Worm (Caenorhabditis elegans) whole organism, young adult: ENCODE measurements around the gene nucb-1.

Experiments used
- B0035.1 ChIP-seq: sonication (generic microtip); optimal IDR thresholded peaks from 2 replicates; lab custom pipeline; 2016; ENCODE audit warnings: missing genetic modification characterization, mild to moderate bottlenecking, missing compliant biosample characterization, missing genotype, missing genetic modification reagents
- F23B12.7 ChIP-seq: sonication (generic microtip); optimal IDR thresholded peaks from 2 replicates; lab custom pipeline; 2017; ENCODE audit warnings: missing genetic modification characterization, mild to moderate bottlenecking, missing compliant biosample characterization, antibody characterized with exemption, moderate library complexity; ENCODE audit not compliant: insufficient read depth
- F33H1.4 ChIP-seq: fragments of 200-800 bp; sonication (Bioruptor generic); IDR thresholded peaks from 2 replicates; pipeline ENCODE4 v1.3.6; 2022; ENCODE audit warnings: missing genetic modification reagents, missing genetic modification characterization, missing compliant biosample characterization
- F39B2.1 ChIP-seq: fragments of 200-800 bp; sonication (Bioruptor generic); IDR thresholded peaks from 2 replicates; pipeline ENCODE4 v1.3.6; 2022; ENCODE audit warnings: missing genetic modification reagents, missing genetic modification characterization, missing compliant biosample characterization
- F49E8.2 ChIP-seq: sonication (generic microtip); optimal IDR thresholded peaks from 3 replicates; lab custom pipeline; 2017; ENCODE audit warnings: missing genetic modification characterization, mild to moderate bottlenecking, missing compliant biosample characterization, antibody characterized with exemption, moderate library complexity; ENCODE audit not compliant: insufficient read depth
- F57C9.4 ChIP-seq: sonication (generic microtip); optimal IDR thresholded peaks from 2 replicates; lab custom pipeline; 2017; ENCODE audit warnings: mild to moderate bottlenecking, missing genetic modification characterization, missing compliant biosample characterization
- K12H6.12 ChIP-seq: fragments of 200-800 bp; sonication (Bioruptor generic); optimal IDR thresholded peaks from 2 replicates; lab custom pipeline; 2018; ENCODE audit warnings: mild to moderate bottlenecking, missing genetic modification characterization, missing compliant biosample characterization
- T26A5.8 ChIP-seq: sonication (generic microtip); optimal IDR thresholded peaks from 2 replicates; lab custom pipeline; 2016; ENCODE audit warnings: missing genetic modification characterization, missing compliant biosample characterization
- Y53G8AR.9 ChIP-seq: fragments of 200-800 bp; sonication (Bioruptor generic); conservative IDR thresholded peaks from 2 replicates; pipeline ENCODE4 v1.3.6; 2022; ENCODE audit warnings: missing genetic modification reagents, missing genetic modification characterization, missing compliant biosample characterization
- atf-7 ChIP-seq: sonication (generic microtip); optimal IDR thresholded peaks from 2 replicates; lab custom pipeline; 2017; ENCODE audit warnings: mild to moderate bottlenecking, missing genetic modification characterization, missing compliant biosample characterization
- athp-1 ChIP-seq: sonication (generic microtip); optimal IDR thresholded peaks from 2 replicates; lab custom pipeline; 2017; ENCODE audit warnings: mild to moderate bottlenecking, missing genetic modification characterization, missing compliant biosample characterization
- attf-3 ChIP-seq: fragments of 200-800 bp; sonication (Bioruptor generic); conservative IDR thresholded peaks from 2 replicates; pipeline ENCODE4 v1.3.6; 2022; ENCODE audit warnings: missing genetic modification reagents, missing genetic modification characterization, missing compliant biosample characterization
- attf-6 ChIP-seq: fragments of 200-800 bp; sonication (Bioruptor generic); IDR thresholded peaks from 2 replicates; pipeline ENCODE4 v1.3.6; 2022; ENCODE audit warnings: missing genetic modification reagents, missing genetic modification characterization, missing compliant biosample characterization
- bed-1 ChIP-seq: fragments of 200-800 bp; sonication (Bioruptor generic); IDR thresholded peaks from 2 replicates; pipeline ENCODE4 v1.3.6; 2022; ENCODE audit warnings: missing genetic modification reagents, missing genetic modification characterization, missing compliant biosample characterization
- bed-2 ChIP-seq: fragments of 200-800 bp; sonication (Bioruptor generic); IDR thresholded peaks from 2 replicates; pipeline ENCODE4 v1.3.6; 2022; ENCODE audit warnings: missing genetic modification reagents, missing genetic modification characterization, missing compliant biosample characterization
- ccch-3 ChIP-seq: fragments of 200-800 bp; sonication (Bioruptor generic); optimal IDR thresholded peaks from 2 replicates; lab custom pipeline; 2018; ENCODE audit warnings: mild to moderate bottlenecking, missing genetic modification characterization, missing compliant biosample characterization
- cebp-1 ChIP-seq, 2 experiments: fragments of 200-800 bp in 1 of 2; sonication (Bioruptor generic) in 1 of 2; sonication (generic microtip) in 1 of 2; IDR thresholded peaks in 1 of 2; optimal IDR thresholded peaks in 1 of 2; 2 replicates each; pipeline versions ENCODE4 v1.3.6 to Lab custom; 2017 to 2022; ENCODE audit warnings: missing compliant biosample characterization in 2 of 2, missing genetic modification characterization in 2 of 2, mild to moderate bottlenecking in 1 of 2, missing genetic modification reagents in 1 of 2, moderate library complexity in 1 of 2
- cebp-2 ChIP-seq: fragments of 200-800 bp; sonication (Bioruptor generic); IDR thresholded peaks from 2 replicates; pipeline ENCODE4 v1.3.6; 2022; ENCODE audit warnings: missing genetic modification characterization, missing compliant biosample characterization
- ceh-100 ChIP-seq: fragments of 200-800 bp; sonication (Bioruptor generic); IDR thresholded peaks from 2 replicates; pipeline ENCODE4 v1.3.6; 2022; ENCODE audit warnings: missing genetic modification reagents, missing genetic modification characterization, missing compliant biosample characterization
- dox-1 ChIP-seq: fragments of 200-800 bp; sonication (Bioruptor generic); IDR thresholded peaks from 2 replicates; pipeline ENCODE4 v1.3.6; 2022; ENCODE audit warnings: missing genetic modification reagents, missing genetic modification characterization, missing compliant biosample characterization
- dpff-1 ChIP-seq: sonication (generic microtip); optimal IDR thresholded peaks from 2 replicates; lab custom pipeline; 2017; ENCODE audit warnings: mild to moderate bottlenecking, missing genetic modification characterization, missing compliant biosample characterization
- gei-17 ChIP-seq: fragments of 200-800 bp; sonication (Bioruptor generic); optimal IDR thresholded peaks from 2 replicates; lab custom pipeline; 2018; ENCODE audit warnings: mild to moderate bottlenecking, missing genetic modification characterization, missing compliant biosample characterization
- hlh-26 ChIP-seq: fragments of 200-800 bp; sonication (Bioruptor generic); conservative IDR thresholded peaks from 2 replicates; pipeline ENCODE4 v1.3.6; 2022; ENCODE audit warnings: missing genetic modification reagents, missing genetic modification characterization, missing compliant biosample characterization
- lin-26 ChIP-seq: fragments of 200-800 bp; sonication (Bioruptor generic); IDR thresholded peaks from 2 replicates; pipeline ENCODE4 v1.3.6; 2022; ENCODE audit warnings: missing genetic modification reagents, missing genetic modification characterization, missing compliant biosample characterization
- madf-3 ChIP-seq: fragments of 200-800 bp; sonication (Bioruptor generic); IDR thresholded peaks from 2 replicates; pipeline ENCODE4 v1.3.6; 2022; ENCODE audit warnings: missing genetic modification reagents, missing genetic modification characterization, missing compliant biosample characterization
- madf-6 ChIP-seq: fragments of 200-800 bp; sonication (Bioruptor generic); IDR thresholded peaks from 2 replicates; pipeline ENCODE4 v1.3.6; 2022; ENCODE audit warnings: missing genetic modification reagents, missing genetic modification characterization, missing compliant biosample characterization
- mxl-1 ChIP-seq: sonication (generic microtip); optimal IDR thresholded peaks from 2 replicates; lab custom pipeline; 2016; ENCODE audit warnings: missing genetic modification characterization, missing compliant biosample characterization
- nfya-1 ChIP-seq: sonication (generic microtip); optimal IDR thresholded peaks from 2 replicates; lab custom pipeline; 2017; ENCODE audit warnings: antibody characterized with exemption, missing compliant biosample characterization, missing genetic modification characterization, borderline replicate concordance; ENCODE audit not compliant: insufficient read depth
- nhr-179 ChIP-seq: sonication (generic microtip); optimal IDR thresholded peaks from 2 replicates; lab custom pipeline; 2016; ENCODE audit warnings: mild to moderate bottlenecking, missing genetic modification characterization, missing compliant biosample characterization
- nhr-27 ChIP-seq: fragments of 200-800 bp; sonication (Bioruptor generic); optimal IDR thresholded peaks from 2 replicates; lab custom pipeline; 2018; ENCODE audit warnings: mild to moderate bottlenecking, missing genetic modification characterization, moderate library complexity, missing compliant biosample characterization
- nhr-80 ChIP-seq: sonication (generic microtip); optimal IDR thresholded peaks from 2 replicates; lab custom pipeline; 2016; ENCODE audit warnings: missing genetic modification characterization, missing compliant biosample characterization
- pbrm-1 ChIP-seq: fragments of 200-800 bp; sonication (Bioruptor generic); IDR thresholded peaks from 2 replicates; pipeline ENCODE4 v1.3.6; 2022; ENCODE audit warnings: missing genetic modification reagents, missing genetic modification characterization, missing compliant biosample characterization
- pha-4 ChIP-seq: fragments of 150-350 bp; sonication (generic microtip); optimal IDR thresholded peaks from 2 replicates; lab custom pipeline; 2014; ENCODE audit warnings: missing biosample characterization, missing genetic modification reagents, missing genetic modification characterization
- rcor-1 ChIP-seq: fragments of 200-800 bp; sonication (Bioruptor generic); IDR thresholded peaks from 2 replicates; pipeline ENCODE4 v1.3.6; 2022; ENCODE audit warnings: missing genetic modification reagents, missing genetic modification characterization, missing compliant biosample characterization
- snpc-4 ChIP-seq, 5 experiments: fragments of 150-350 bp in 1 of 5; sonication (generic microtip) in 4 of 5; optimal IDR thresholded peaks; 2 replicates each; lab custom pipeline; 2014 to 2018; ENCODE audit warnings: missing genetic modification characterization in 5 of 5, missing biosample characterization in 3 of 5, antibody characterized with exemption in 2 of 5, mild to moderate bottlenecking in 2 of 5, missing compliant biosample characterization in 2 of 5, missing genotype in 2 of 5, moderate library complexity in 2 of 5, missing genetic modification reagents in 1 of 5
- somi-1 ChIP-seq: fragments of 200-800 bp; sonication (Bioruptor generic); optimal IDR thresholded peaks from 2 replicates; lab custom pipeline; 2018; ENCODE audit warnings: mild to moderate bottlenecking, missing genetic modification characterization, missing compliant biosample characterization
- sptf-2 ChIP-seq: fragments of 200-800 bp; sonication (Bioruptor generic); optimal IDR thresholded peaks from 2 replicates; lab custom pipeline; 2018; ENCODE audit warnings: mild to moderate bottlenecking, missing genetic modification characterization, missing compliant biosample characterization
- unc-130 ChIP-seq: sonication (generic microtip); optimal IDR thresholded peaks from 2 replicates; lab custom pipeline; 2016; ENCODE audit warnings: missing genetic modification reagents, missing genetic modification characterization, missing compliant biosample characterization
- xnd-1 ChIP-seq: sonication (generic microtip); optimal IDR thresholded peaks from 2 replicates; lab custom pipeline; 2016; ENCODE audit warnings: missing genotype, missing genetic modification reagents, missing genetic modification characterization, missing compliant biosample characterization
- zfh-2 ChIP-seq: fragments of 200-800 bp; sonication (Bioruptor generic); conservative IDR thresholded peaks from 2 replicates; pipeline ENCODE4 v1.3.6; 2022; ENCODE audit warnings: missing genetic modification reagents, missing genetic modification characterization, missing compliant biosample characterization
- ztf-22 ChIP-seq: fragments of 200-800 bp; sonication (Bioruptor generic); optimal IDR thresholded peaks from 2 replicates; lab custom pipeline; 2018; ENCODE audit warnings: mild to moderate bottlenecking, missing genetic modification characterization, moderate library complexity, missing compliant biosample characterization
- ztf-3 ChIP-seq: fragments of 200-800 bp; sonication (Bioruptor generic); optimal IDR thresholded peaks from 2 replicates; lab custom pipeline; 2018; ENCODE audit warnings: mild to moderate bottlenecking, missing genetic modification characterization, missing compliant biosample characterization

Gene nucb-1

ce11 chrX:10150918-10151317 lies 46.6 kb upstream of the nucb-1 start:
- TF ChIP-seq zfh-2 (GFP tag; lab: Robert Waterston, UW) (0 out of 2 replicates have a peak, but pooled peaks have one; percentile 11), bed-2 (GFP tag; lab: Robert Waterston, UW) (no peak)

ce11 chrX:10154317-10154942 lies 43.1 kb upstream of the nucb-1 start, which contains the start of gene F09B9.5:
F09B9.5 (plus strand) TSS chrX:10154817.
- TF ChIP-seq xnd-1 (tag; lab: Kevin White, UChicago) = no peak
- TF ChIP-seq mxl-1 (tag; lab: Kevin White, UChicago) = no peak
- TF ChIP-seq F39B2.1 (GFP tag; lab: Robert Waterston, UW) = no peak
- TF ChIP-seq ztf-3 = no peak
- no peak for TF ChIP-seq nhr-179
- no peak for TF ChIP-seq bed-1 (GFP tag; lab: Robert Waterston, UW)
- TF ChIP-seq hlh-26 (GFP tag; lab: Robert Waterston, UW) = no peak
- no peak for TF ChIP-seq gei-17 (GFP tag; lab: Kevin White, UChicago)
- TF ChIP-seq dpff-1 (tag; lab: Kevin White, UChicago) = no peak
- TF ChIP-seq athp-1 (tag; lab: Kevin White, UChicago) = no peak
- no peak for TF ChIP-seq Y53G8AR.9 (GFP tag; lab: Robert Waterston, UW)
- no peak for TF ChIP-seq cebp-2 (GFP tag; lab: Robert Waterston, UW)
- no peak for TF ChIP-seq pbrm-1 (GFP tag; lab: Robert Waterston, UW)
- no peak for TF ChIP-seq dox-1 (GFP tag; lab: Robert Waterston, UW)
- TF ChIP-seq cebp-1 (GFP tag; IDR thresholded peaks at IDR 0.05; lab: Robert Waterston, UW) = no peak
- TF ChIP-seq cebp-1 (tag; optimal IDR thresholded peaks at IDR 0.05; lab: Kevin White, UChicago) = no peak
- no peak for TF ChIP-seq attf-6 (GFP tag; lab: Robert Waterston, UW)
- TF ChIP-seq F57C9.4 (tag; lab: Kevin White, UChicago) = no peak
- TF ChIP-seq attf-3 (GFP tag; lab: Robert Waterston, UW) = no peak
- TF ChIP-seq lin-26 (GFP tag; lab: Robert Waterston, UW) = no peak
- TF ChIP-seq, all 124 proteins: peak for 0

- no peak for TF ChIP-seq pha-4
- TF ChIP-seq snpc-4 (GFP tag; optimal IDR thresholded peaks at IDR 0.05; lab: Kevin White, UChicago) = no peak
- TF ChIP-seq snpc-4 (tag; optimal IDR thresholded peaks at IDR 0.05; lab: Kevin White, UChicago) = no peak
- no peak for TF ChIP-seq somi-1 (GFP tag; lab: Kevin White, UChicago)
- TF ChIP-seq F49E8.2 = no peak
- no peak for TF ChIP-seq dox-1 (GFP tag; lab: Robert Waterston, UW)
- TF ChIP-seq sptf-2 (GFP tag; lab: Kevin White, UChicago) = no peak
- no peak for TF ChIP-seq ceh-100 (GFP tag; lab: Robert Waterston, UW)
- no peak for TF ChIP-seq atf-7 (tag; lab: Kevin White, UChicago)
- no peak for TF ChIP-seq hlh-26 (GFP tag; lab: Robert Waterston, UW)
- TF ChIP-seq K12H6.12 (tag; lab: Kevin White, UChicago) = no peak
- no peak for TF ChIP-seq nhr-80
- TF ChIP-seq, all 124 proteins: peak for 0
Observed at ce11 chrX:10155127-10155526, 42.4 kb upstream of the nucb-1 start.

ce11 chrX:10158716-10159115 lies 38.8 kb upstream of the nucb-1 start, which contains the start of gene erd-2.1:
erd-2.1 (minus strand) TSS chrX:10158829.
- no peak for TF ChIP-seq bed-1 (GFP tag; lab: Robert Waterston, UW)
- no peak for TF ChIP-seq nhr-27
- no peak for TF ChIP-seq madf-6 (GFP tag; lab: Robert Waterston, UW)
- no peak for TF ChIP-seq rcor-1 (GFP tag; lab: Robert Waterston, UW)
- no peak for TF ChIP-seq ztf-22 (GFP tag; lab: Kevin White, UChicago)
- TF ChIP-seq cebp-1 (GFP tag; IDR thresholded peaks at IDR 0.05; lab: Robert Waterston, UW) = no peak
- no peak for TF ChIP-seq cebp-1 (tag; optimal IDR thresholded peaks at IDR 0.05; lab: Kevin White, UChicago)
- no peak for TF ChIP-seq unc-130 (GFP tag; lab: Kevin White, UChicago)
- TF ChIP-seq madf-3 (GFP tag; lab: Robert Waterston, UW) = no peak
- no peak for TF ChIP-seq ccch-3 (GFP tag; lab: Kevin White, UChicago)
- no peak for TF ChIP-seq nfya-1 (tag; lab: Kevin White, UChicago)
- TF ChIP-seq F23B12.7 (tag; lab: Kevin White, UChicago) = no peak
- no peak for TF ChIP-seq T26A5.8 (tag; lab: Kevin White, UChicago)
- TF ChIP-seq B0035.1 = no peak
- TF ChIP-seq dpff-1 (tag; lab: Kevin White, UChicago) = no peak
- no peak for TF ChIP-seq pha-4
- TF ChIP-seq F33H1.4 (GFP tag; lab: Robert Waterston, UW) = peak; percentile 60
